Worm (Caenorhabditis elegans): ENCODE data around the gene aip-1.

Gene aip-1

DNA sequence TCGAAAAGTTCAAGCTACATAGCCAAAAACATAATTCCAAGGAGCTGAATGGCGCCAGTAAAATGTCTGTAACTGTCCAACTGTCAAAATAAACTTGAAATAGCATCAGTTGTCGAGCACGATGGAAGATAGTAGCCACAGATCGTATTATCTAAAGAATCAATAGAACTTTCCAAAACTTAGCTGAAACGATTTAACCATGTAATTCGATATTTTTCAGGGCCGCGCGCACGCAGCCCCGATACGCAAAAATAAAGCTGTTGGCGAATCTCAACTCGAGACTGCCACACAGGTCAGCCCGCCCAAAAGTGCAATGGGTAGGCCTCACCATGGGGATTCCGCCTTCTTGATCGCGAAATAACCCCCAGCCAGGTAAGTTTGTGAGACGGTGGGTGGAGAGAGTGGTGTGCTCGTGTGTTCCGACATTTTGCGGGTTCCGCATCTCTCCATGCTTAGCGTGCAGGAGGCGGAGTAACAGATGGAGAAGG, 16.2 kb downstream of the aip-1 start (continued):
- TF ChIP-seq chd-7 (tag; optimal IDR thresholded peaks at IDR 0.05) (no peak), B0019.2 (GFP tag; conservative IDR thresholded peaks at IDR 0.05) (no peak), F10E7.11 (tag; optimal IDR thresholded peaks at IDR 0.05) (no peak), F23B12.7 (tag; optimal IDR thresholded peaks at IDR 0.05; ENCODE audit: insufficient read depth) (peak; percentile 16), zim-3 (tag; optimal IDR thresholded peaks at IDR 0.05) (no peak), tbx-9 (tag; optimal IDR thresholded peaks at IDR 0.05; ENCODE audit: borderline replicate concordance) (no peak), D2030.7 (GFP tag; IDR thresholded peaks at IDR 0.05) (peak; percentile 96), atf-7 (tag; optimal IDR thresholded peaks at IDR 0.05) (peak; percentile 26), unc-62 (GFP tag; optimal IDR thresholded peaks at IDR 0.05) (no peak), mes-4 (tag; optimal IDR thresholded peaks at IDR 0.05) (peak; percentile 6), T26A5.8 (tag; optimal IDR thresholded peaks at IDR 0.05) (no peak), sea-2 (GFP tag; IDR thresholded peaks at IDR 0.05) (no peak), mcd-1 (GFP tag; IDR thresholded peaks at IDR 0.05) (peak; percentile 86), madf-6 (GFP tag; IDR thresholded peaks at IDR 0.05) (peak; percentile 81), tbp1 (GFP tag; optimal IDR thresholded peaks at IDR 0.05) (peak; percentile 77), nfyb-1 (GFP tag; IDR thresholded peaks at IDR 0.05) (no peak), rpc-1 (optimal IDR thresholded peaks at IDR 0.05) (no peak), rpc-1 (tag; optimal IDR thresholded peaks at IDR 0.05) (no peak), F22D6.2 (tag; optimal IDR thresholded peaks at IDR 0.05) (peak; percentile 12), gei-17 (GFP tag; optimal IDR thresholded peaks at IDR 0.05) (no peak), sdz-38 (tag; optimal IDR thresholded peaks at IDR 0.05) (no peak), unc-130 (GFP tag; optimal IDR thresholded peaks at IDR 0.05) (peak; percentile 28), F52B5.7 (tag; optimal IDR thresholded peaks at IDR 0.05) (peak; percentile 76), snpc-4 (GFP tag; optimal IDR thresholded peaks at IDR 0.05) (peak; percentile 89), snpc-4 (tag; optimal IDR thresholded peaks at IDR 0.05) (peak; percentile 93 to 99 (median 96)), ztf-28 (GFP tag; IDR thresholded peaks at IDR 0.05) (peak; percentile 57; the same call in 1 of the 2 replicates), nhr-90 (tag; optimal IDR thresholded peaks at IDR 0.05) (no peak), xnd-1 (tag; optimal IDR thresholded peaks at IDR 0.05) (peak; percentile 42), attf-3 (GFP tag; conservative IDR thresholded peaks at IDR 0.05) (no peak), lin-35 (GFP tag; optimal IDR thresholded peaks at IDR 0.05) (peak in 1 of 3 experiments; percentile 50), pha-4 (tag; optimal IDR thresholded peaks at IDR 0.05) (no peak), lag-1 (GFP tag; IDR thresholded peaks at IDR 0.05) (no peak), ztf-18 (tag; optimal IDR thresholded peaks at IDR 0.05) (peak; percentile 52), C06A6.2 (GFP tag; conservative IDR thresholded peaks at IDR 0.05) (0 out of 2 replicates have a peak, but pooled peaks have one; percentile 20), F57A8.1 (GFP tag; optimal IDR thresholded peaks at IDR 0.05) (no peak), B0035.1 (tag; optimal IDR thresholded peaks at IDR 0.05) (peak; percentile 38), pbrm-1 (GFP tag; IDR thresholded peaks at IDR 0.05) (peak; percentile 94), ztf-6 (GFP tag; IDR thresholded peaks at IDR 0.05) (0 out of 2 replicates have a peak, but pooled peaks have one; percentile 22), ztf-25 (GFP tag; IDR thresholded peaks at IDR 0.05) (no peak), B0261.1 (tag; optimal IDR thresholded peaks at IDR 0.05) (peak; percentile 20), repo-1 (tag; optimal IDR thresholded peaks at IDR 0.05) (peak; percentile 91), mel-28 (tag; optimal IDR thresholded peaks at IDR 0.05; ENCODE audit: borderline replicate concordance) (no peak), bed-2 (GFP tag; IDR thresholded peaks at IDR 0.05) (no peak), let-607 (tag; optimal IDR thresholded peaks at IDR 0.05) (peak in 1 of 2 experiments; percentile 15), ztf-22 (GFP tag; optimal IDR thresholded peaks at IDR 0.05) (no peak), nfya-1 (tag; optimal IDR thresholded peaks at IDR 0.05; ENCODE audit: borderline replicate concordance, insufficient read depth) (no peak), snpc-1.1 (tag; optimal IDR thresholded peaks at IDR 0.05; ENCODE audit: insufficient read depth) (peak; percentile 92), mxl-1 (tag; optimal IDR thresholded peaks at IDR 0.05) (no peak), nhr-179 (tag; optimal IDR thresholded peaks at IDR 0.05) (peak; percentile 55)
